Fruit fly (Drosophila melanogaster) whole organism, embryonic: ENCODE measurements around the gene Rab39.
A peak's percentile ranks its signal among the peaks of the same experiment; 100 is the strongest.

ENCODE experiments used
- Ada2b ChIP-seq: fragments of 200-800 bp; sonication (Bioruptor generic); IDR thresholded peaks from 2 replicates; pipeline ENCODE4 v1.3.6; 2022; ENCODE audit warnings: missing biosample characterization, missing genetic modification characterization
- B-H2 ChIP-seq: fragments of 200-800 bp; sonication (Bioruptor generic); optimal IDR thresholded peaks from 2 replicates; lab custom pipeline; 2018; ENCODE audit warnings: missing biosample characterization, mild to moderate bottlenecking, missing genetic modification characterization
- BEAF-32 ChIP-seq: fragments of 200-800 bp; sonication (Bioruptor generic); optimal IDR thresholded peaks from 3 replicates; lab custom pipeline; 2017; ENCODE audit warnings: missing biosample characterization, missing genetic modification characterization, mild to moderate bottlenecking, moderate library complexity, missing genetic modification reagents
- CG10267 ChIP-seq: fragments of 200-800 bp; sonication (Bioruptor generic); optimal IDR thresholded peaks from 2 replicates; lab custom pipeline; 2018; ENCODE audit warnings: missing biosample characterization, mild to moderate bottlenecking, missing genetic modification characterization, moderate library complexity
- CG12942 ChIP-seq: fragments of 200-800 bp; sonication (Bioruptor generic); optimal IDR thresholded peaks from 3 replicates; lab custom pipeline; 2016; ENCODE audit warnings: missing biosample characterization, missing genetic modification characterization
- CG16863 ChIP-seq: fragments of 200-800 bp; sonication (Bioruptor generic); optimal IDR thresholded peaks from 3 replicates; lab custom pipeline; 2016; ENCODE audit warnings: missing biosample characterization, missing genetic modification characterization
- CG17385 ChIP-seq: fragments of 200-800 bp; sonication (Bioruptor generic); optimal IDR thresholded peaks from 3 replicates; lab custom pipeline; 2018; ENCODE audit warnings: missing biosample characterization, mild to moderate bottlenecking, missing genetic modification characterization
- CG33213 ChIP-seq: fragments of 200-800 bp; sonication (Bioruptor generic); optimal IDR thresholded peaks from 3 replicates; lab custom pipeline; 2016; ENCODE audit warnings: missing biosample characterization, missing genetic modification characterization
- CG4360 ChIP-seq: fragments of 200-800 bp; sonication (Bioruptor generic); IDR thresholded peaks from 2 replicates; pipeline ENCODE4 v1.3.6; 2022; ENCODE audit warnings: missing biosample characterization, missing genetic modification characterization
- CG4404 ChIP-seq: fragments of 200-800 bp; sonication (Bioruptor generic); IDR thresholded peaks from 2 replicates; pipeline ENCODE4 v1.3.6; 2022; ENCODE audit warnings: missing biosample characterization, missing genetic modification characterization
- CG4854 ChIP-seq: fragments of 200-800 bp; sonication (Bioruptor generic); optimal IDR thresholded peaks from 2 replicates; lab custom pipeline; 2016; ENCODE audit warnings: missing biosample characterization, missing genetic modification characterization, inconsistent platforms
- CG6689 ChIP-seq: fragments of 200-800 bp; sonication (Bioruptor generic); IDR thresholded peaks from 2 replicates; pipeline ENCODE4 v1.3.6; 2022; ENCODE audit warnings: missing biosample characterization, missing genetic modification characterization
- CG6813 ChIP-seq: fragments of 200-800 bp; sonication (Bioruptor generic); optimal IDR thresholded peaks from 2 replicates; lab custom pipeline; 2017; ENCODE audit warnings: missing biosample characterization, missing genetic modification characterization, mild to moderate bottlenecking, moderate library complexity, missing genetic modification reagents
- CG6854 ChIP-seq: fragments of 200-800 bp; sonication (Bioruptor generic); optimal IDR thresholded peaks from 3 replicates; lab custom pipeline; 2017; ENCODE audit warnings: missing biosample characterization, mild to moderate bottlenecking, missing genetic modification characterization
- CG7987 ChIP-seq: fragments of 200-800 bp; sonication (Bioruptor generic); optimal IDR thresholded peaks from 2 replicates; lab custom pipeline; 2018; ENCODE audit warnings: missing biosample characterization, mild to moderate bottlenecking, missing genetic modification characterization, moderate library complexity
- CG9609 ChIP-seq: fragments of 200-800 bp; sonication (Bioruptor generic); optimal IDR thresholded peaks from 3 replicates; lab custom pipeline; 2016; ENCODE audit warnings: missing biosample characterization, missing genetic modification characterization
- CG9817 ChIP-seq: fragments of 200-800 bp; sonication (Bioruptor generic); optimal IDR thresholded peaks from 2 replicates; lab custom pipeline; 2018; ENCODE audit warnings: missing biosample characterization, mild to moderate bottlenecking, missing genetic modification characterization, moderate library complexity
- Dfd ChIP-seq, 2 experiments: fragments of >200 bp; optimal IDR thresholded peaks; 2 replicates each; lab custom pipeline; 2017; ENCODE audit warnings: missing biosample characterization in 2 of 2, missing genetic modification characterization in 2 of 2
- Dip2 ChIP-seq: fragments of 200-800 bp; sonication (Bioruptor generic); IDR thresholded peaks from 2 replicates; pipeline ENCODE4 v1.3.6; 2022; ENCODE audit warnings: missing biosample characterization, missing genetic modification characterization
- Dp ChIP-seq: fragments of 200-800 bp; sonication (Bioruptor generic); optimal IDR thresholded peaks from 2 replicates; lab custom pipeline; 2018; ENCODE audit warnings: missing biosample characterization, mild to moderate bottlenecking, missing genetic modification characterization, moderate library complexity
- Dref ChIP-seq: fragments of 200-800 bp; sonication (Bioruptor generic); IDR thresholded peaks from 2 replicates; pipeline ENCODE4 v1.3.6; 2022; ENCODE audit warnings: missing biosample characterization, missing genetic modification characterization
- Ets65A ChIP-seq: fragments of 200-800 bp; sonication (Bioruptor generic); peaks from one replicate; lab custom pipeline; 2016; ENCODE audit warnings: missing biosample characterization, missing genetic modification characterization
- Jarid2 ChIP-seq: fragments of 200-800 bp; sonication (Bioruptor generic); optimal IDR thresholded peaks from 3 replicates; lab custom pipeline; 2017; ENCODE audit warnings: mild to moderate bottlenecking, missing biosample characterization, missing genetic modification reagents, missing genetic modification characterization
- Ravus ChIP-seq: fragments of 200-800 bp; sonication (Bioruptor generic); IDR thresholded peaks from 2 replicates; pipeline ENCODE4 v1.3.6; 2022; ENCODE audit warnings: missing biosample characterization, missing genetic modification characterization
- Rfx ChIP-seq: fragments of 200-800 bp; sonication (Bioruptor generic); IDR thresholded peaks from 2 replicates; pipeline ENCODE4 v1.3.6; 2022; ENCODE audit warnings: missing biosample characterization, missing genetic modification characterization
- Side ChIP-seq: fragments of 200-800 bp; sonication (Bioruptor generic); optimal IDR thresholded peaks from 2 replicates; lab custom pipeline; 2016; ENCODE audit warnings: missing biosample characterization, missing genetic modification characterization
- Spps ChIP-seq: fragments of 200-800 bp; sonication (Bioruptor generic); optimal IDR thresholded peaks from 2 replicates; lab custom pipeline; 2018; ENCODE audit warnings: missing biosample characterization, mild to moderate bottlenecking, missing genetic modification characterization
- Sry-δ ChIP-seq: fragments of 200-800 bp; sonication (Bioruptor generic); optimal IDR thresholded peaks from 2 replicates; lab custom pipeline; 2016; ENCODE audit warnings: missing biosample characterization, missing genetic modification characterization
- Trl ChIP-seq, 3 experiments: fragments of >200 bp in 2 of 3; fragments of 200-800 bp in 1 of 3; sonication (Bioruptor generic) in 1 of 3; optimal IDR thresholded peaks; 2 replicates in 1 of 3; 3 replicates in 2 of 3; lab custom pipeline; 2016 to 2017; ENCODE audit warnings: missing biosample characterization in 1 of 3, missing genetic modification characterization in 1 of 3
- YL-1 ChIP-seq: fragments of 200-800 bp; sonication (Bioruptor generic); optimal IDR thresholded peaks from 3 replicates; lab custom pipeline; 2017; ENCODE audit warnings: missing biosample characterization, mild to moderate bottlenecking, missing genetic modification characterization
- ap ChIP-seq: fragments of 200-800 bp; sonication (Bioruptor generic); IDR thresholded peaks from 2 replicates; pipeline ENCODE4 v1.3.6; 2022; ENCODE audit warnings: missing biosample characterization, missing genetic modification characterization
- az2 ChIP-seq: fragments of 200-800 bp; sonication (Bioruptor generic); optimal IDR thresholded peaks from 3 replicates; lab custom pipeline; 2016; ENCODE audit warnings: missing biosample characterization, missing genetic modification characterization
- bcd ChIP-seq: fragments of 200-800 bp; sonication (Bioruptor generic); optimal IDR thresholded peaks from 2 replicates; lab custom pipeline; 2017; ENCODE audit warnings: missing biosample characterization, mild to moderate bottlenecking, missing genetic modification characterization
- chm ChIP-seq: fragments of 200-800 bp; sonication (Bioruptor generic); IDR thresholded peaks from 2 replicates; pipeline ENCODE4 v1.3.6; 2022; ENCODE audit warnings: missing biosample characterization, missing genetic modification characterization
- fd3F ChIP-seq: fragments of 200-800 bp; sonication (Bioruptor generic); optimal IDR thresholded peaks from 2 replicates; lab custom pipeline; 2018; ENCODE audit warnings: missing biosample characterization, mild to moderate bottlenecking, missing genetic modification characterization, moderate library complexity
- gfzf ChIP-seq: fragments of 200-800 bp; sonication (Bioruptor generic); optimal IDR thresholded peaks from 2 replicates; lab custom pipeline; 2016; ENCODE audit warnings: missing biosample characterization, mild to moderate bottlenecking, missing genetic modification characterization, moderate library complexity
- hbn ChIP-seq: fragments of 200-800 bp; sonication (Bioruptor generic); IDR thresholded peaks from 2 replicates; pipeline ENCODE4 v1.3.6; 2022; ENCODE audit warnings: missing biosample characterization, missing genetic modification characterization; ENCODE audit not compliant: partially characterized antibody
- kay ChIP-seq: fragments of 200-800 bp; sonication (Bioruptor generic); optimal IDR thresholded peaks from 2 replicates; lab custom pipeline; 2016; ENCODE audit warnings: missing biosample characterization, missing genetic modification characterization
- klu ChIP-seq: fragments of 200-800 bp; sonication (Bioruptor generic); IDR thresholded peaks from 2 replicates; pipeline ENCODE4 v1.3.6; 2022; ENCODE audit warnings: missing biosample characterization, missing genetic modification characterization
- pb ChIP-seq: fragments of 200-800 bp; sonication (Bioruptor generic); optimal IDR thresholded peaks from 3 replicates; lab custom pipeline; 2016; ENCODE audit warnings: missing biosample characterization, missing genetic modification characterization
- rib ChIP-seq: fragments of 200-800 bp; sonication (Bioruptor generic); IDR thresholded peaks from 2 replicates; pipeline ENCODE4 v1.3.6; 2022; ENCODE audit warnings: missing biosample characterization, missing genetic modification characterization
- sima ChIP-seq: fragments of 200-800 bp; sonication (Bioruptor generic); optimal IDR thresholded peaks from 2 replicates; lab custom pipeline; 2016; ENCODE audit warnings: missing biosample characterization, missing genetic modification characterization
- slbo ChIP-seq: fragments of 200-800 bp; sonication (Bioruptor generic); IDR thresholded peaks from 2 replicates; pipeline ENCODE4 v1.3.6; 2022; ENCODE audit warnings: missing biosample characterization, missing genetic modification characterization
- tll ChIP-seq, 2 experiments: fragments of 200-800 bp in 1 of 2; fragments of >200 bp in 1 of 2; sonication (Bioruptor generic) in 1 of 2; optimal IDR thresholded peaks; 2 replicates each; lab custom pipeline; 2017 to 2019; ENCODE audit warnings: missing biosample characterization in 2 of 2, missing genetic modification characterization in 2 of 2, mild to moderate bottlenecking in 1 of 2, moderate library complexity in 1 of 2
- trh ChIP-seq: fragments of 200-800 bp; sonication (Bioruptor generic); optimal IDR thresholded peaks from 2 replicates; lab custom pipeline; 2016; ENCODE audit warnings: missing biosample characterization, missing genetic modification characterization
- unpg ChIP-seq: fragments of 200-800 bp; sonication (Bioruptor generic); optimal IDR thresholded peaks from 3 replicates; lab custom pipeline; 2018; ENCODE audit warnings: missing biosample characterization, mild to moderate bottlenecking, missing genetic modification characterization, moderate library complexity
- yki ChIP-seq: fragments of >200 bp; optimal IDR thresholded peaks from 3 replicates; lab custom pipeline; 2018
- zfh1 ChIP-seq: fragments of 200-800 bp; sonication (Bioruptor generic); IDR thresholded peaks from 3 replicates; pipeline ENCODE4 v1.3.6; 2022; ENCODE audit warnings: missing biosample characterization, missing genetic modification characterization

Rab39 gene

DNA sequence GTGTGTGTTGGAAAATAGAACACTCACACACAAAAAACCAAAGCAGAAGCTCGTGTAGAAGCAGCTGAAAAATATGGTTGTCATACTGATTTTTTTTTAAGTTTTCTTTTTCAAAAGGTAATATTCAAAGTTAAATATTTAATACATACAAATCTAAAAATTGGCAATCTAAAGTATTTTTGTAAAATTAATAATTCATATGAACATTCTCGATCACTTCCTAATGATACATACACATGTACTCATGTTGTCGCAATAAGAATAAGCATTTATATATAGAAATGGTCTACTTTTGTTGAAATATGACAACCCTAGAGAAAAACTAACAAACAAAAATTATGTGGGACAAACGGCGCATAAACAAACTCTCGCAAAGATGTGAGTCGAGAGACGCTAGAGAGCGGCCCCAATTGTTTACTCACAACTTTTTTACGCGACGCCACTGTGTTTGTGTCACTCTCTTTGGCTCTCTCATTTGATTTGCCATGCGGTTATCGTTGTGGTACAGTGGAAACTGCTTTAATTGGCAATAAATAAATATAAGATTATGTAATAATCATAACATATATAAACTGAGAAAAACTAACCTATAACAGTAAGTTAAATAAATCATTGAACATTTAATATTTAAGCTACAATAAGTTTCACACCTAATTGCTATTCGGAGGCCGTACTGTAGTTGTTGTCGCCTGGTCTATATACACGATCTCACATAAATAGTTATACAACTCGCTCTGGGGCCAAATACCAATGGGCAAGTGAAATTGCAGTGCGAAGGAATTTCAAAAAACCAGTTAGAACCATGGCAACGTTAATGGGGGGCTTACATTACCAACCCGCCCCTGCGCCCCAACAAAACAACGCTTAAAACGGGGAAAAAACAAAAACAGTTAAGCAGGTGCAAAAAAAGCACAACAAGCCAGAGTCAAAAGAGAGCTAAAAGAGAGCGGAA is 28.0 kb upstream of the Rab39 start (continued):
- TF ChIP-seq klu (GFP tag; lab: Robert Waterston, UW): peak; percentile 95
- peak; percentile 41 for TF ChIP-seq CG33213 (GFP tag; lab: Kevin White, UChicago)
- peak; percentile 99 for TF ChIP-seq CG9817 (tag; lab: Kevin White, UChicago)
- TF ChIP-seq Trl (optimal IDR thresholded peaks at IDR 0.05; lab: Kevin White, UChicago): peak; percentile 77 to 81
- TF ChIP-seq Trl (GFP tag; optimal IDR thresholded peaks at IDR 0.05; lab: Kevin White, UChicago): peak; percentile 33
- peak; percentile 97 for TF ChIP-seq CG6854 (GFP tag; lab: Kevin White, UChicago)
- no peak for TF ChIP-seq Dfd (GFP tag; optimal IDR thresholded peaks at IDR 0.05; lab: Kevin White, UChicago)
- TF ChIP-seq bcd (GFP tag; lab: Kevin White, UChicago): peak; percentile 97
- no peak for TF ChIP-seq yki (lab: Kevin White, UChicago)
- TF ChIP-seq Ets65A: peak; percentile 98
- peak; percentile 87 for TF ChIP-seq CG4854
- TF ChIP-seq pb (GFP tag; lab: Kevin White, UChicago): peak; percentile 58
- TF ChIP-seq fd3F (GFP tag; lab: Kevin White, UChicago): peak; percentile 98
- TF ChIP-seq CG17385 (GFP tag; lab: Kevin White, UChicago): peak; percentile 98
- TF ChIP-seq Dp (GFP tag; lab: Kevin White, UChicago): peak; percentile 21
- peak; percentile 84 for TF ChIP-seq Jarid2
- TF ChIP-seq CG7987 (GFP tag; lab: Kevin White, UChicago): peak; percentile 96
- TF ChIP-seq Sry-δ (GFP tag; lab: Kevin White, UChicago): no peak
- TF ChIP-seq CG12942 (GFP tag; lab: Kevin White, UChicago): peak; percentile 95
- TF ChIP-seq tll (GFP tag; optimal IDR thresholded peaks at IDR 0.05; lab: Kevin White, UChicago): peak in 1 of 2 experiments; percentile 54
- TF ChIP-seq CG16863 (GFP tag; lab: Kevin White, UChicago): peak; percentile 78
- TF ChIP-seq Rfx (GFP tag; lab: Robert Waterston, UW): peak; percentile 99
- peak; percentile 67 for TF ChIP-seq Dip2 (GFP tag; lab: Robert Waterston, UW)
- peak; percentile 99 for TF ChIP-seq slbo
- peak; percentile 98 for TF ChIP-seq zfh1 (GFP tag; lab: Robert Waterston, UW)
- TF ChIP-seq CG4360 (GFP tag; lab: Robert Waterston, UW): peak; percentile 86
- TF ChIP-seq CG9609 (GFP tag; lab: Kevin White, UChicago): peak; percentile 79
- no peak for TF ChIP-seq gfzf
- peak; percentile 99 for TF ChIP-seq Ada2b (GFP tag; lab: Robert Waterston, UW)
- TF ChIP-seq trh (GFP tag; lab: Kevin White, UChicago): peak; percentile 85
- TF ChIP-seq Dref (GFP tag; lab: Robert Waterston, UW): peak; percentile 48; the same call in 1 of the 2 replicates
- peak; percentile 90 for TF ChIP-seq YL-1
- TF ChIP-seq Ravus (GFP tag; lab: Robert Waterston, UW): peak; percentile 95
- TF ChIP-seq CG4404 (GFP tag; lab: Robert Waterston, UW): peak; percentile 96
- TF ChIP-seq unpg (GFP tag; lab: Kevin White, UChicago): peak; percentile 98
- TF ChIP-seq CG6689 (GFP tag; lab: Robert Waterston, UW): peak; percentile 98
- peak; percentile 99 for TF ChIP-seq rib (GFP tag; lab: Robert Waterston, UW)
- peak; percentile 1 for TF ChIP-seq Side (GFP tag; lab: Kevin White, UChicago)
- TF ChIP-seq ap (GFP tag; lab: Robert Waterston, UW): peak; percentile 97
- peak; percentile 94 for TF ChIP-seq CG10267 (tag; lab: Kevin White, UChicago)
- peak; percentile 98 for TF ChIP-seq chm (GFP tag; lab: Robert Waterston, UW)
- peak; percentile 97 for TF ChIP-seq CG6813 (GFP tag; lab: Kevin White, UChicago)
- TF ChIP-seq sima: peak; percentile 56
- peak; percentile 16 for TF ChIP-seq BEAF-32 (GFP tag; lab: Kevin White, UChicago)
- TF ChIP-seq az2 (GFP tag; lab: Kevin White, UChicago): peak; percentile 95
- peak; percentile 100 for TF ChIP-seq B-H2 (GFP tag; lab: Kevin White, UChicago)
- TF ChIP-seq kay (GFP tag; lab: Kevin White, UChicago): peak; percentile 88
- no peak for TF ChIP-seq hbn (GFP tag; lab: Robert Waterston, UW)
- TF ChIP-seq Spps (tag; lab: Kevin White, UChicago): peak; percentile 90
